Worm (Caenorhabditis elegans): ENCODE measurements around the gene ostb-1.
A peak's percentile ranks its signal among the peaks of the same experiment; 100 is the strongest.

Gene ostb-1

ce11 chrII:7860221-7860928, 3.9 kb upstream of the ostb-1 start, which contains the start of gene lin-5 (continued):
- no peak; the same call in 1 of the 2 replicates for TF ChIP-seq lir-1 (GFP tag; conservative IDR thresholded peaks at IDR 0.05)
- no peak for TF ChIP-seq F57A8.1 (GFP tag; optimal IDR thresholded peaks at IDR 0.05)
- TF ChIP-seq mes-4 (tag; optimal IDR thresholded peaks at IDR 0.05) = no peak
- TF ChIP-seq F23B12.7 (tag; optimal IDR thresholded peaks at IDR 0.05; ENCODE audit: insufficient read depth) = no peak
- no peak for TF ChIP-seq snpc-1.1 (tag; optimal IDR thresholded peaks at IDR 0.05; ENCODE audit: insufficient read depth)
- peak; percentile 76 for TF ChIP-seq dox-1 (GFP tag; IDR thresholded peaks at IDR 0.05)
- peak; percentile 99 for TF ChIP-seq madf-6 (GFP tag; IDR thresholded peaks at IDR 0.05)
- no peak for TF ChIP-seq akir-1 (GFP tag; optimal IDR thresholded peaks at IDR 0.05)
- TF ChIP-seq F10E7.11 (tag; optimal IDR thresholded peaks at IDR 0.05) = no peak
- no peak for TF ChIP-seq ama-1 (optimal IDR thresholded peaks at IDR 0.05)
- TF ChIP-seq ama-1 (GFP tag; optimal IDR thresholded peaks at IDR 0.05) = no peak
- peak; percentile 77; the same call in 1 of the 2 replicates for TF ChIP-seq Y79H2A.3 (GFP tag; conservative IDR thresholded peaks at IDR 0.05)
- no peak for TF ChIP-seq nfya-2 (GFP tag; IDR thresholded peaks at IDR 0.05)
- no peak for TF ChIP-seq aptf-3 (GFP tag; IDR thresholded peaks at IDR 0.05)
- no peak for TF ChIP-seq sptf-2 (GFP tag; optimal IDR thresholded peaks at IDR 0.05)
- TF ChIP-seq zim-3 (tag; optimal IDR thresholded peaks at IDR 0.05) = no peak
- no peak for TF ChIP-seq zfh-2 (GFP tag; conservative IDR thresholded peaks at IDR 0.05)
- no peak for TF ChIP-seq fkh-3 (tag; optimal IDR thresholded peaks at IDR 0.05)
- TF ChIP-seq repo-1 (tag; optimal IDR thresholded peaks at IDR 0.05) = no peak
- peak; percentile 62 for TF ChIP-seq snpc-1.3 (tag; optimal IDR thresholded peaks at IDR 0.05; ENCODE audit: insufficient read depth)
- TF ChIP-seq hmg-20 (GFP tag; IDR thresholded peaks at IDR 0.05) = no peak
- no peak for TF ChIP-seq Y56A3A.18 (GFP tag; IDR thresholded peaks at IDR 0.05)
- peak; percentile 67 for TF ChIP-seq hmg-1.2 (GFP tag; IDR thresholded peaks at IDR 0.05)
- TF ChIP-seq mxl-1 (tag; optimal IDR thresholded peaks at IDR 0.05) = no peak
- peak; percentile 70 for TF ChIP-seq attf-3 (GFP tag; conservative IDR thresholded peaks at IDR 0.05)
- no peak for TF ChIP-seq aptf-2 (GFP tag; conservative IDR thresholded peaks at IDR 0.05)
- TF ChIP-seq efl-1 (GFP tag; optimal IDR thresholded peaks at IDR 0.05) = peak; percentile 96
- no peak for TF ChIP-seq nhr-80 (tag; optimal IDR thresholded peaks at IDR 0.05)
- no peak for TF ChIP-seq ceh-58 (GFP tag; IDR thresholded peaks at IDR 0.05)
- TF ChIP-seq ztf-3 (GFP tag; optimal IDR thresholded peaks at IDR 0.05) = no peak
- no peak for TF ChIP-seq T07F8.4 (tag; optimal IDR thresholded peaks at IDR 0.05)
- peak; percentile 77 for TF ChIP-seq F49E8.2 (tag; optimal IDR thresholded peaks at IDR 0.05; ENCODE audit: insufficient read depth)
- peak; percentile 78 for TF ChIP-seq tlf-1 (GFP tag; optimal IDR thresholded peaks at IDR 0.05)
- TF ChIP-seq nhr-179 (tag; optimal IDR thresholded peaks at IDR 0.05) = no peak
- TF ChIP-seq unc-130 (GFP tag; optimal IDR thresholded peaks at IDR 0.05) = peak; percentile 82
- no peak for TF ChIP-seq F39B2.1 (GFP tag; IDR thresholded peaks at IDR 0.05)
- TF ChIP-seq ztf-25 (GFP tag; IDR thresholded peaks at IDR 0.05) = no peak
- TF ChIP-seq nhr-90 (tag; optimal IDR thresholded peaks at IDR 0.05) = no peak
- no peak for TF ChIP-seq B0261.1 (tag; optimal IDR thresholded peaks at IDR 0.05)
- TF ChIP-seq ceh-91 (GFP tag; IDR thresholded peaks at IDR 0.05) = peak; percentile 91
- no peak for TF ChIP-seq madf-10 (tag; optimal IDR thresholded peaks at IDR 0.05)
- no peak for TF ChIP-seq ceh-100 (GFP tag; IDR thresholded peaks at IDR 0.05)
- no peak for TF ChIP-seq sdz-38 (tag; optimal IDR thresholded peaks at IDR 0.05)
- TF ChIP-seq lag-1 (GFP tag; IDR thresholded peaks at IDR 0.05) = no peak
- TF ChIP-seq ztf-26 (tag; optimal IDR thresholded peaks at IDR 0.05) = no peak
- no peak for TF ChIP-seq K12H6.12 (tag; optimal IDR thresholded peaks at IDR 0.05)
- no peak for TF ChIP-seq tbx-9 (tag; optimal IDR thresholded peaks at IDR 0.05; ENCODE audit: borderline replicate concordance)
- TF ChIP-seq die-1 (tag; optimal IDR thresholded peaks at IDR 0.05) = no peak
- TF ChIP-seq hsf-1 (GFP tag; IDR thresholded peaks at IDR 0.05) = peak; percentile 78
